Fruit fly (Drosophila melanogaster) S2 (cell line): Measurements from ENCODE around the gene CG1116.

Experiments
- CG8478 ChIP-seq: fragments of >200 bp; optimal IDR thresholded peaks from 2 replicates; lab custom pipeline; 2018
- CTCF ChIP-seq, 2 experiments: fragments of >200 bp; optimal IDR thresholded peaks; 2 replicates each; lab custom pipeline; 2018

dm6 chr3R:5251243-5251865 lies 31.9 kb downstream of the CG1116 start, which contains the start of gene CtsF:
- TF ChIP-seq CG8478 (lab: Kevin White, UChicago) = no peak
- no peak for TF ChIP-seq CTCF (optimal IDR thresholded peaks at IDR 0.05; lab: Kevin White, UChicago)
